Fruit fly (Drosophila melanogaster): ENCODE measurements around the gene Mkp.
A peak's percentile ranks its signal among the peaks of the same experiment; 100 is the strongest.

Mkp gene

dm6 chr3L:231504-231903 is 47.2 kb upstream of the Mkp start, which contains the start of gene CG42846:
Gene CG42846 (minus strand): TSS chr3L:231604.
- TF ChIP-seq Hand (GFP tag; optimal IDR thresholded peaks at IDR 0.05) (no peak), eve (GFP tag; optimal IDR thresholded peaks at IDR 0.05) (no peak), CG8290 (GFP tag; optimal IDR thresholded peaks at IDR 0.05) (no peak), CG8290 (tag; optimal IDR thresholded peaks at IDR 0.05) (no peak), NFAT (GFP tag; IDR thresholded peaks at IDR 0.05) (no peak), CG34376 (GFP tag; optimal IDR thresholded peaks at IDR 0.05) (peak; percentile 12), jing (GFP tag; optimal IDR thresholded peaks at IDR 0.05) (no peak), lbe (GFP tag; optimal IDR thresholded peaks at IDR 0.05) (peak; percentile 18), exex (tag; optimal IDR thresholded peaks at IDR 0.05) (no peak), HmgZ (tag; optimal IDR thresholded peaks at IDR 0.05) (no peak), h (optimal IDR thresholded peaks at IDR 0.05) (no peak), CG15514 (GFP tag; optimal IDR thresholded peaks at IDR 0.05) (no peak), Myb (GFP tag; optimal IDR thresholded peaks at IDR 0.05) (no peak), en (GFP tag; optimal IDR thresholded peaks at IDR 0.05) (no peak), CG17385 (GFP tag; optimal IDR thresholded peaks at IDR 0.05) (no peak), dm (GFP tag; optimal IDR thresholded peaks at IDR 0.05) (no peak)

DNA sequence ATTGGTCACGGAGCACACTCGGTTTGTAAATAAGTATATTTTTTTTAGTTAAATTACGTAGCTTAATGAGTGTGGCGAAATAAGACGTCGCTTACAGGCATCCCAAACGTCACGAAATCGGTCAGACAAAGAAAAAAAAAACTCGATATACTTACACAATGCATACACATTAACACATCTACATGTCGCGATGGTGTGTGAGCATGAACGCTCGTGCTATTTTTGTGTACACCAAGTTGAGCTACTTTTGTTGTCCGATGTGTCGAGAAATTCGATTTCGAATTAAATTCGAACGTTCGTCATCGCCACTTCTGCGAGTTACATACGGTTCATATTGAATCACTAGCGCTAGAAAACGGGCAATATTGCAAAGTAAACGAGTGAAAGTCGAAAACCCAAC is 40.8 kb upstream of the Mkp start:
- TF ChIP-seq CG15479 (GFP tag; optimal IDR thresholded peaks at IDR 0.05) (peak; percentile 26), z (GFP tag; IDR thresholded peaks at IDR 0.05) (peak; percentile 83), CG11398 (GFP tag; optimal IDR thresholded peaks at IDR 0.05) (no peak), so (GFP tag; IDR thresholded peaks at IDR 0.05) (no peak), HLH4C (GFP tag; IDR thresholded peaks at IDR 0.05; ENCODE audit: partially characterized antibody) (no peak), mirr (GFP tag; optimal IDR thresholded peaks at IDR 0.05) (no peak), CG31441 (GFP tag; IDR thresholded peaks at IDR 0.05) (no peak), B-H1 (GFP tag; IDR thresholded peaks at IDR 0.05) (no peak), Stat92E (GFP tag; optimal IDR thresholded peaks at IDR 0.05) (no peak), sqz (GFP tag; optimal IDR thresholded peaks at IDR 0.05) (peak; percentile 87), Hmr (GFP tag; optimal IDR thresholded peaks at IDR 0.05) (no peak), crp (GFP tag; optimal IDR thresholded peaks at IDR 0.05) (no peak), Dek (tag; optimal IDR thresholded peaks at IDR 0.05) (no peak), p53 (GFP tag; optimal IDR thresholded peaks at IDR 0.05) (peak; percentile 69), ken (GFP tag; IDR thresholded peaks at IDR 0.05) (no peak), twi (tag; optimal IDR thresholded peaks at IDR 0.05) (no peak), cato (GFP tag; optimal IDR thresholded peaks at IDR 0.05; ENCODE audit: borderline replicate concordance) (no peak), chinmo (GFP tag; IDR thresholded peaks at IDR 0.05; ENCODE audit: partially characterized antibody) (peak; percentile 44; the same call in 1 of the 4 replicates), ara (GFP tag; IDR thresholded peaks at IDR 0.05) (no peak), CG7372 (GFP tag; IDR thresholded peaks at IDR 0.05) (no peak), sob (GFP tag; IDR thresholded peaks at IDR 0.05) (no peak), stwl (tag; optimal IDR thresholded peaks at IDR 0.05) (no peak), CG10321 (GFP tag; IDR thresholded peaks at IDR 0.05) (no peak), CG31224 (GFP tag; IDR thresholded peaks at IDR 0.05) (no peak), D (optimal IDR thresholded peaks at IDR 0.05) (no peak), D (GFP tag; optimal IDR thresholded peaks at IDR 0.05) (no peak), da (GFP tag; optimal IDR thresholded peaks at IDR 0.05) (no peak), CG30020 (tag; optimal IDR thresholded peaks at IDR 0.05) (no peak), CG15011 (GFP tag; optimal IDR thresholded peaks at IDR 0.05) (no peak), CG3163 (GFP tag; optimal IDR thresholded peaks at IDR 0.05) (no peak), CG9817 (tag; optimal IDR thresholded peaks at IDR 0.05) (no peak), TFAM (GFP tag; optimal IDR thresholded peaks at IDR 0.05) (no peak), dmrt11E (tag; optimal IDR thresholded peaks at IDR 0.05) (no peak), pnt (GFP tag; optimal IDR thresholded peaks at IDR 0.05) (no peak), CG3838 (GFP tag; optimal IDR thresholded peaks at IDR 0.05) (no peak), Side (GFP tag; optimal IDR thresholded peaks at IDR 0.05) (no peak), CG11093 (GFP tag; IDR thresholded peaks at IDR 0.05) (no peak)

Measured in whole organism, embryonic.